Worm (Caenorhabditis elegans) whole organism, young adult: ENCODE results near the gene srbc-42.

Experiments used
- B0019.2 ChIP-seq: fragments of 200-800 bp; sonication (Bioruptor generic); conservative IDR thresholded peaks from 2 replicates; pipeline ENCODE4 v1.3.6; 2022; ENCODE audit warnings: missing genetic modification reagents, missing genetic modification characterization, missing compliant biosample characterization
- B0035.1 ChIP-seq: sonication (generic microtip); optimal IDR thresholded peaks from 2 replicates; lab custom pipeline; 2016; ENCODE audit warnings: missing genetic modification characterization, mild to moderate bottlenecking, missing compliant biosample characterization, missing genotype, missing genetic modification reagents
- B0261.1 ChIP-seq: sonication (generic microtip); optimal IDR thresholded peaks from 2 replicates; lab custom pipeline; 2016; ENCODE audit warnings: mild to moderate bottlenecking, missing genetic modification characterization, moderate library complexity, missing compliant biosample characterization
- B0336.3 ChIP-seq: fragments of 200-800 bp; sonication (Bioruptor generic); IDR thresholded peaks from 2 replicates; pipeline ENCODE4 v1.3.6; 2022; ENCODE audit warnings: missing genetic modification characterization, missing compliant biosample characterization
- F23B12.7 ChIP-seq: sonication (generic microtip); optimal IDR thresholded peaks from 2 replicates; lab custom pipeline; 2017; ENCODE audit warnings: missing genetic modification characterization, mild to moderate bottlenecking, missing compliant biosample characterization, antibody characterized with exemption, moderate library complexity; ENCODE audit not compliant: insufficient read depth
- F39B2.1 ChIP-seq: fragments of 200-800 bp; sonication (Bioruptor generic); IDR thresholded peaks from 2 replicates; pipeline ENCODE4 v1.3.6; 2022; ENCODE audit warnings: missing genetic modification reagents, missing genetic modification characterization, missing compliant biosample characterization
- T26A5.8 ChIP-seq: sonication (generic microtip); optimal IDR thresholded peaks from 2 replicates; lab custom pipeline; 2016; ENCODE audit warnings: missing genetic modification characterization, missing compliant biosample characterization
- Y67H2A.10 ChIP-seq: fragments of 200-800 bp; sonication (Bioruptor generic); conservative IDR thresholded peaks from 2 replicates; pipeline ENCODE4 v1.3.6; 2022; ENCODE audit warnings: missing genetic modification reagents, missing genetic modification characterization, missing compliant biosample characterization
- ZK185.1 ChIP-seq: sonication (generic microtip); optimal IDR thresholded peaks from 2 replicates; lab custom pipeline; 2016; ENCODE audit warnings: mild to moderate bottlenecking, missing genetic modification characterization, missing compliant biosample characterization; ENCODE audit not compliant: poor library complexity, severe bottlenecking
- atf-7 ChIP-seq: sonication (generic microtip); optimal IDR thresholded peaks from 2 replicates; lab custom pipeline; 2017; ENCODE audit warnings: mild to moderate bottlenecking, missing genetic modification characterization, missing compliant biosample characterization
- cebp-2 ChIP-seq: fragments of 200-800 bp; sonication (Bioruptor generic); IDR thresholded peaks from 2 replicates; pipeline ENCODE4 v1.3.6; 2022; ENCODE audit warnings: missing genetic modification characterization, missing compliant biosample characterization
- ceh-100 ChIP-seq: fragments of 200-800 bp; sonication (Bioruptor generic); IDR thresholded peaks from 2 replicates; pipeline ENCODE4 v1.3.6; 2022; ENCODE audit warnings: missing genetic modification reagents, missing genetic modification characterization, missing compliant biosample characterization
- ceh-27 ChIP-seq: fragments of 200-800 bp; sonication (Bioruptor generic); optimal IDR thresholded peaks from 2 replicates; lab custom pipeline; 2018; ENCODE audit warnings: mild to moderate bottlenecking, missing genetic modification characterization, moderate library complexity, missing compliant biosample characterization
- ceh-58 ChIP-seq: fragments of 200-800 bp; sonication (Bioruptor generic); IDR thresholded peaks from 2 replicates; pipeline ENCODE4 v1.3.6; 2022; ENCODE audit warnings: missing genetic modification characterization, missing compliant biosample characterization
- ceh-91 ChIP-seq: fragments of 200-800 bp; sonication (Bioruptor generic); IDR thresholded peaks from 2 replicates; pipeline ENCODE4 v1.3.6; 2022; ENCODE audit warnings: missing genetic modification reagents, missing genetic modification characterization, missing compliant biosample characterization
- dox-1 ChIP-seq: fragments of 200-800 bp; sonication (Bioruptor generic); IDR thresholded peaks from 2 replicates; pipeline ENCODE4 v1.3.6; 2022; ENCODE audit warnings: missing genetic modification reagents, missing genetic modification characterization, missing compliant biosample characterization
- fkh-3 ChIP-seq: sonication (generic microtip); optimal IDR thresholded peaks from 2 replicates; lab custom pipeline; 2016; ENCODE audit warnings: mild to moderate bottlenecking, missing genetic modification characterization, missing compliant biosample characterization
- him-1 ChIP-seq: sonication (generic microtip); optimal IDR thresholded peaks from 2 replicates; lab custom pipeline; 2016; ENCODE audit warnings: missing genotype, missing genetic modification reagents, missing genetic modification characterization, missing compliant biosample characterization
- hlh-26 ChIP-seq: fragments of 200-800 bp; sonication (Bioruptor generic); conservative IDR thresholded peaks from 2 replicates; pipeline ENCODE4 v1.3.6; 2022; ENCODE audit warnings: missing genetic modification reagents, missing genetic modification characterization, missing compliant biosample characterization
- hmg-1.2 ChIP-seq: fragments of 200-800 bp; sonication (Bioruptor generic); IDR thresholded peaks from 2 replicates; pipeline ENCODE4 v1.3.6; 2022; ENCODE audit warnings: missing genetic modification reagents, missing genetic modification characterization, missing compliant biosample characterization
- hmg-20 ChIP-seq: fragments of 200-800 bp; sonication (Bioruptor generic); IDR thresholded peaks from 2 replicates; pipeline ENCODE4 v1.3.6; 2022; ENCODE audit warnings: missing genetic modification reagents, missing genetic modification characterization, missing compliant biosample characterization
- hsf-1 ChIP-seq: fragments of 200-800 bp; sonication (Bioruptor generic); IDR thresholded peaks from 2 replicates; pipeline ENCODE4 v1.3.6; 2022; ENCODE audit warnings: missing genetic modification reagents, missing genetic modification characterization, missing compliant biosample characterization
- let-526 ChIP-seq: fragments of 200-800 bp; sonication (Bioruptor generic); IDR thresholded peaks from 2 replicates; pipeline ENCODE4 v1.3.6; 2022; ENCODE audit warnings: missing genetic modification reagents, missing genetic modification characterization, missing compliant biosample characterization
- let-607 ChIP-seq, 2 experiments: fragments of 200-800 bp in 1 of 2; sonication (Bioruptor generic) in 1 of 2; sonication (generic microtip) in 1 of 2; optimal IDR thresholded peaks; 2 replicates each; lab custom pipeline; 2016 to 2018; ENCODE audit warnings: mild to moderate bottlenecking in 2 of 2, missing compliant biosample characterization in 2 of 2, missing genetic modification characterization in 2 of 2, moderate library complexity in 2 of 2, missing genotype in 1 of 2
- lin-26 ChIP-seq: fragments of 200-800 bp; sonication (Bioruptor generic); IDR thresholded peaks from 2 replicates; pipeline ENCODE4 v1.3.6; 2022; ENCODE audit warnings: missing genetic modification reagents, missing genetic modification characterization, missing compliant biosample characterization
- lin-35 ChIP-seq, 3 experiments: fragments of 150-350 bp in 2 of 3; sonication (generic microtip) in 1 of 3; optimal IDR thresholded peaks; 2 replicates each; lab custom pipeline; 2014 to 2018; ENCODE audit warnings: missing biosample characterization in 3 of 3, missing genetic modification characterization in 3 of 3, missing genetic modification reagents in 3 of 3
- lin-54 ChIP-seq: fragments of 200-800 bp; sonication (Bioruptor generic); optimal IDR thresholded peaks from 2 replicates; lab custom pipeline; 2018; ENCODE audit warnings: mild to moderate bottlenecking, missing genetic modification characterization, missing compliant biosample characterization
- lsl-1 ChIP-seq: fragments of 200-800 bp; sonication (Bioruptor generic); optimal IDR thresholded peaks from 2 replicates; lab custom pipeline; 2018; ENCODE audit warnings: mild to moderate bottlenecking, missing genetic modification characterization, moderate library complexity, missing compliant biosample characterization
- lsy-27 ChIP-seq: sonication (generic microtip); optimal IDR thresholded peaks from 2 replicates; lab custom pipeline; 2017; ENCODE audit warnings: missing genetic modification characterization, mild to moderate bottlenecking, missing compliant biosample characterization, antibody characterized with exemption, missing genotype, borderline replicate concordance; ENCODE audit not compliant: insufficient read depth
- nfya-1 ChIP-seq: sonication (generic microtip); optimal IDR thresholded peaks from 2 replicates; lab custom pipeline; 2017; ENCODE audit warnings: antibody characterized with exemption, missing compliant biosample characterization, missing genetic modification characterization, borderline replicate concordance; ENCODE audit not compliant: insufficient read depth
- nhr-179 ChIP-seq: sonication (generic microtip); optimal IDR thresholded peaks from 2 replicates; lab custom pipeline; 2016; ENCODE audit warnings: mild to moderate bottlenecking, missing genetic modification characterization, missing compliant biosample characterization
- nhr-80 ChIP-seq: sonication (generic microtip); optimal IDR thresholded peaks from 2 replicates; lab custom pipeline; 2016; ENCODE audit warnings: missing genetic modification characterization, missing compliant biosample characterization
- pbrm-1 ChIP-seq: fragments of 200-800 bp; sonication (Bioruptor generic); IDR thresholded peaks from 2 replicates; pipeline ENCODE4 v1.3.6; 2022; ENCODE audit warnings: missing genetic modification reagents, missing genetic modification characterization, missing compliant biosample characterization
- rcor-1 ChIP-seq: fragments of 200-800 bp; sonication (Bioruptor generic); IDR thresholded peaks from 2 replicates; pipeline ENCODE4 v1.3.6; 2022; ENCODE audit warnings: missing genetic modification reagents, missing genetic modification characterization, missing compliant biosample characterization
- rec-8 ChIP-seq, 2 experiments: sonication (generic microtip); optimal IDR thresholded peaks; 2 replicates each; lab custom pipeline; 2016; ENCODE audit warnings: mild to moderate bottlenecking in 2 of 2, missing genetic modification characterization in 2 of 2, missing genetic modification reagents in 2 of 2, missing genotype in 2 of 2, missing biosample characterization in 1 of 2, missing compliant biosample characterization in 1 of 2, moderate library complexity in 1 of 2
- repo-1 ChIP-seq: sonication (generic microtip); optimal IDR thresholded peaks from 2 replicates; lab custom pipeline; 2017; ENCODE audit warnings: mild to moderate bottlenecking, missing genetic modification characterization, missing compliant biosample characterization
- snpc-3.4 ChIP-seq: sonication (generic microtip); optimal IDR thresholded peaks from 2 replicates; lab custom pipeline; 2017; ENCODE audit warnings: missing genetic modification characterization, mild to moderate bottlenecking, missing compliant biosample characterization, antibody characterized with exemption, moderate library complexity, missing genotype, missing genetic modification reagents

The srbc-42 gene

ce11 chrV:2183162-2183561, 7.9 kb downstream of the srbc-42 start, which contains the start of gene cyp-33C2:
Gene cyp-33C2 (plus strand): TSS chrV:2183488.
- TF ChIP-seq nhr-179 (no peak), let-526 (GFP tag; lab: Robert Waterston, UW) (peak; percentile 28; the same call in 1 of the 2 replicates), lin-54 (no peak), B0035.1 (tag; lab: Kevin White, UChicago) (no peak), ceh-91 (GFP tag; lab: Robert Waterston, UW) (no peak), let-607 (tag; optimal IDR thresholded peaks at IDR 0.05; lab: Kevin White, UChicago) (no peak), rcor-1 (GFP tag; lab: Robert Waterston, UW) (no peak), dox-1 (GFP tag; lab: Robert Waterston, UW) (no peak), T26A5.8 (tag; lab: Kevin White, UChicago) (no peak), nfya-1 (tag; lab: Kevin White, UChicago) (no peak), nhr-80 (tag; lab: Kevin White, UChicago) (peak; percentile 51), snpc-3.4 (tag; lab: Kevin White, UChicago) (no peak), hmg-1.2 (GFP tag; lab: Robert Waterston, UW) (no peak), Y67H2A.10 (GFP tag; lab: Robert Waterston, UW) (no peak), fkh-3 (no peak)

- TF ChIP-seq repo-1 (tag; lab: Kevin White, UChicago) (no peak), B0336.3 (GFP tag; lab: Robert Waterston, UW) (no peak), hlh-26 (GFP tag; lab: Robert Waterston, UW) (no peak), hmg-20 (GFP tag; lab: Robert Waterston, UW) (no peak), atf-7 (no peak), rec-8 (tag; optimal IDR thresholded peaks at IDR 0.05; lab: Kevin White, UChicago) (no peak), lsy-27 (tag; lab: Kevin White, UChicago) (no peak), him-1 (tag; lab: Kevin White, UChicago) (no peak), lsl-1 (no peak), B0261.1 (tag; lab: Kevin White, UChicago) (no peak), lin-54 (no peak), cebp-2 (GFP tag; lab: Robert Waterston, UW) (no peak), lin-26 (GFP tag; lab: Robert Waterston, UW) (no peak)
Observed at ce11 chrV:2181738-2182137, 9.3 kb downstream of the srbc-42 start, which contains the start of gene srbc-16. Gene srbc-16 (plus strand): TSS chrV:2182038.

ce11 chrV:2179214-2179613, 11.8 kb downstream of the srbc-42 start, which contains the start of gene cyp-33C1:
Gene cyp-33C1 (plus strand): TSS chrV:2179514.
- TF ChIP-seq F23B12.7 (no peak), ZK185.1 (no peak), lsl-1 (no peak), pbrm-1 (GFP tag; lab: Robert Waterston, UW) (no peak), hsf-1 (GFP tag; lab: Robert Waterston, UW) (no peak), ceh-58 (GFP tag; lab: Robert Waterston, UW) (no peak), F39B2.1 (no peak), nhr-80 (tag; lab: Kevin White, UChicago) (no peak), lin-35 (GFP tag; optimal IDR thresholded peaks at IDR 0.05; lab: Kevin White, UChicago) (no peak), ceh-27 (no peak), ceh-100 (GFP tag; lab: Robert Waterston, UW) (no peak), B0019.2 (GFP tag; lab: Robert Waterston, UW) (no peak)
